Fruit fly (Drosophila melanogaster) whole organism, embryonic: ENCODE results near the gene Ptp10D.

ENCODE experiments used
- ATbp ChIP-seq: fragments of 200-800 bp; sonication (Bioruptor generic); optimal IDR thresholded peaks from 2 replicates; lab custom pipeline; 2017; ENCODE audit warnings: missing biosample characterization, mild to moderate bottlenecking, missing genetic modification characterization, missing genetic modification reagents
- Awh ChIP-seq: fragments of 200-800 bp; sonication (Bioruptor generic); IDR thresholded peaks from 2 replicates; pipeline ENCODE4, ENCODE4 v1.3.6; 2022; ENCODE audit warnings: missing biosample characterization, missing genetic modification characterization
- Bdp1 ChIP-seq: fragments of 200-800 bp; sonication (Bioruptor generic); optimal IDR thresholded peaks from 3 replicates; lab custom pipeline; 2016; ENCODE audit warnings: missing biosample characterization, missing genetic modification characterization
- CG14710 ChIP-seq: fragments of 200-800 bp; sonication (Bioruptor generic); optimal IDR thresholded peaks from 3 replicates; lab custom pipeline; 2019; ENCODE audit warnings: missing biosample characterization, mild to moderate bottlenecking, missing genetic modification characterization, moderate library complexity
- CG15073 ChIP-seq: fragments of 200-800 bp; sonication (Bioruptor generic); optimal IDR thresholded peaks from 2 replicates; lab custom pipeline; 2016; ENCODE audit warnings: missing biosample characterization, missing genetic modification characterization
- CG16779 ChIP-seq: fragments of 200-800 bp; sonication (Bioruptor generic); IDR thresholded peaks from 2 replicates; pipeline ENCODE4 v1.3.6; 2022; ENCODE audit warnings: missing biosample characterization, missing genetic modification characterization
- CG16813 ChIP-seq: fragments of 200-800 bp; sonication (Bioruptor generic); IDR thresholded peaks from 3 replicates; pipeline ENCODE4 v1.3.6; 2022; ENCODE audit warnings: missing biosample characterization, missing genetic modification characterization; ENCODE audit not compliant: partially characterized antibody
- CG17568 ChIP-seq: fragments of 200-800 bp; sonication (Bioruptor generic); optimal IDR thresholded peaks from 2 replicates; lab custom pipeline; 2018; ENCODE audit warnings: missing biosample characterization, mild to moderate bottlenecking, missing genetic modification characterization, moderate library complexity
- CG2202 ChIP-seq: fragments of 200-800 bp; sonication (Bioruptor generic); optimal IDR thresholded peaks from 2 replicates; lab custom pipeline; 2018; ENCODE audit warnings: missing biosample characterization, mild to moderate bottlenecking, missing genetic modification characterization
- CG2889 ChIP-seq: fragments of 200-800 bp; sonication (Bioruptor generic); IDR thresholded peaks from 3 replicates; pipeline ENCODE4 v1.3.6; 2022; ENCODE audit warnings: missing biosample characterization, missing genetic modification characterization
- CG30431 ChIP-seq: fragments of 200-800 bp; sonication (Bioruptor generic); optimal IDR thresholded peaks from 2 replicates; lab custom pipeline; 2017; ENCODE audit warnings: missing biosample characterization, missing genetic modification characterization
- CG32767 ChIP-seq: fragments of 200-800 bp; sonication (Bioruptor generic); IDR thresholded peaks from 2 replicates; pipeline ENCODE4 v1.3.6; 2022; ENCODE audit warnings: missing biosample characterization, missing genetic modification characterization
- CG33213 ChIP-seq: fragments of 200-800 bp; sonication (Bioruptor generic); optimal IDR thresholded peaks from 3 replicates; lab custom pipeline; 2016; ENCODE audit warnings: missing biosample characterization, missing genetic modification characterization
- CG4424 ChIP-seq: fragments of 200-800 bp; sonication (Bioruptor generic); optimal IDR thresholded peaks from 3 replicates; lab custom pipeline; 2016; ENCODE audit warnings: missing biosample characterization, missing genetic modification characterization
- CG4707 ChIP-seq: fragments of 200-800 bp; sonication (Bioruptor generic); optimal IDR thresholded peaks from 2 replicates; lab custom pipeline; 2018; ENCODE audit warnings: missing biosample characterization, mild to moderate bottlenecking, missing genetic modification characterization, moderate library complexity
- CG5953 ChIP-seq: fragments of 200-800 bp; sonication (Bioruptor generic); IDR thresholded peaks from 2 replicates; pipeline ENCODE4 v1.3.6; 2022; ENCODE audit warnings: missing biosample characterization, missing genetic modification characterization
- CG7786 ChIP-seq: fragments of 200-800 bp; sonication (Bioruptor generic); optimal IDR thresholded peaks from 2 replicates; lab custom pipeline; 2016; ENCODE audit warnings: missing biosample characterization, missing genetic modification characterization
- CG8089 ChIP-seq: fragments of 200-800 bp; sonication (Bioruptor generic); optimal IDR thresholded peaks from 3 replicates; lab custom pipeline; 2016; ENCODE audit warnings: missing biosample characterization, missing genetic modification characterization
- CG8290 ChIP-seq, 3 experiments: fragments of 200-800 bp; sonication (Bioruptor generic); optimal IDR thresholded peaks; 2 replicates each; lab custom pipeline; 2016 to 2019; ENCODE audit warnings: missing biosample characterization in 3 of 3, missing genetic modification characterization in 3 of 3, mild to moderate bottlenecking in 2 of 3, moderate library complexity in 1 of 3
- CG8765 ChIP-seq: fragments of 200-800 bp; sonication (Bioruptor generic); IDR thresholded peaks from 2 replicates; pipeline ENCODE4 v1.3.6; 2022; ENCODE audit warnings: missing biosample characterization, missing genetic modification characterization
- CG9609 ChIP-seq: fragments of 200-800 bp; sonication (Bioruptor generic); optimal IDR thresholded peaks from 3 replicates; lab custom pipeline; 2016; ENCODE audit warnings: missing biosample characterization, missing genetic modification characterization
- CG9727 ChIP-seq: fragments of 200-800 bp; sonication (Bioruptor generic); optimal IDR thresholded peaks from 3 replicates; lab custom pipeline; 2017; ENCODE audit warnings: missing biosample characterization, mild to moderate bottlenecking, missing genetic modification characterization
- Dad ChIP-seq: fragments of 200-800 bp; sonication (Bioruptor generic); optimal IDR thresholded peaks from 3 replicates; lab custom pipeline; 2016; ENCODE audit warnings: missing biosample characterization, missing genetic modification characterization
- Dbx ChIP-seq: fragments of 200-800 bp; sonication (Bioruptor generic); IDR thresholded peaks from 3 replicates; pipeline ENCODE4 v1.3.6; 2022; ENCODE audit warnings: missing biosample characterization, missing genetic modification characterization
- Elba2 ChIP-seq: fragments of 200-800 bp; sonication (Bioruptor generic); optimal IDR thresholded peaks from 3 replicates; lab custom pipeline; 2016; ENCODE audit warnings: missing biosample characterization, missing genetic modification characterization
- Fer2 ChIP-seq: fragments of 200-800 bp; sonication (Bioruptor generic); optimal IDR thresholded peaks from 2 replicates; lab custom pipeline; 2018; ENCODE audit warnings: missing biosample characterization, mild to moderate bottlenecking, missing genetic modification characterization, moderate library complexity
- Hey ChIP-seq: fragments of 200-800 bp; sonication (Bioruptor generic); optimal IDR thresholded peaks from 3 replicates; lab custom pipeline; 2018; ENCODE audit warnings: missing biosample characterization, mild to moderate bottlenecking, missing genetic modification characterization
- Hmx ChIP-seq: fragments of 200-800 bp; sonication (Bioruptor generic); optimal IDR thresholded peaks from 2 replicates; lab custom pipeline; 2016; ENCODE audit warnings: missing biosample characterization, missing genetic modification characterization
- Hr51 ChIP-seq, 2 experiments: fragments of 200-800 bp; sonication (Bioruptor generic); optimal IDR thresholded peaks; 2 replicates in 1 of 2; 3 replicates in 1 of 2; lab custom pipeline; 2016 to 2018; ENCODE audit warnings: missing biosample characterization in 2 of 2, missing genetic modification characterization in 2 of 2, mild to moderate bottlenecking in 1 of 2, moderate library complexity in 1 of 2
- NC2α ChIP-seq: fragments of 200-800 bp; sonication (Bioruptor generic); optimal IDR thresholded peaks from 2 replicates; lab custom pipeline; 2016; ENCODE audit warnings: missing biosample characterization, missing genetic modification characterization
- PHDP ChIP-seq: fragments of 200-800 bp; sonication (Bioruptor generic); optimal IDR thresholded peaks from 3 replicates; lab custom pipeline; 2018; ENCODE audit warnings: missing biosample characterization, mild to moderate bottlenecking, missing genetic modification characterization, moderate library complexity
- Spps ChIP-seq: fragments of 200-800 bp; sonication (Bioruptor generic); optimal IDR thresholded peaks from 2 replicates; lab custom pipeline; 2018; ENCODE audit warnings: missing biosample characterization, mild to moderate bottlenecking, missing genetic modification characterization
- Stat92E ChIP-seq, 3 experiments: fragments of >200 bp in 2 of 3; fragments of 200-800 bp in 1 of 3; sonication (Bioruptor generic) in 1 of 3; optimal IDR thresholded peaks; 2 replicates each; lab custom pipeline; 2017 to 2019; ENCODE audit warnings: missing biosample characterization in 3 of 3, missing genetic modification characterization in 3 of 3, mild to moderate bottlenecking in 1 of 3, moderate library complexity in 1 of 3
- YL-1 ChIP-seq: fragments of 200-800 bp; sonication (Bioruptor generic); optimal IDR thresholded peaks from 3 replicates; lab custom pipeline; 2017; ENCODE audit warnings: missing biosample characterization, mild to moderate bottlenecking, missing genetic modification characterization
- ato ChIP-seq: fragments of 200-800 bp; sonication (Bioruptor generic); IDR thresholded peaks from 2 replicates; pipeline ENCODE4 v1.3.6; 2022; ENCODE audit warnings: missing biosample characterization, missing genetic modification characterization; ENCODE audit not compliant: partially characterized antibody
- az2 ChIP-seq: fragments of 200-800 bp; sonication (Bioruptor generic); optimal IDR thresholded peaks from 3 replicates; lab custom pipeline; 2016; ENCODE audit warnings: missing biosample characterization, missing genetic modification characterization
- chif ChIP-seq, 2 experiments: fragments of 200-800 bp; sonication (Bioruptor generic); optimal IDR thresholded peaks; 3 replicates each; lab custom pipeline; 2016; ENCODE audit warnings: missing biosample characterization in 2 of 2, missing genetic modification characterization in 2 of 2
- gcm2 ChIP-seq: fragments of 200-800 bp; sonication (Bioruptor generic); optimal IDR thresholded peaks from 2 replicates; lab custom pipeline; 2016; ENCODE audit warnings: missing biosample characterization, missing genetic modification characterization
- gem ChIP-seq: fragments of 200-800 bp; sonication (Bioruptor generic); optimal IDR thresholded peaks from 2 replicates; lab custom pipeline; 2019; ENCODE audit warnings: missing biosample characterization, mild to moderate bottlenecking, missing genetic modification characterization, moderate library complexity
- knrl ChIP-seq: fragments of 200-800 bp; sonication (Bioruptor generic); IDR thresholded peaks from 3 replicates; pipeline ENCODE4 v1.3.6; 2022; ENCODE audit warnings: missing biosample characterization, missing genetic modification characterization; ENCODE audit not compliant: partially characterized antibody
- maf-S ChIP-seq: fragments of 200-800 bp; sonication (Bioruptor generic); optimal IDR thresholded peaks from 2 replicates; lab custom pipeline; 2016; ENCODE audit warnings: missing biosample characterization, missing genetic modification characterization
- nau ChIP-seq: fragments of 200-800 bp; sonication (Bioruptor generic); optimal IDR thresholded peaks from 3 replicates; lab custom pipeline; 2017; ENCODE audit warnings: missing biosample characterization, mild to moderate bottlenecking, missing genetic modification characterization, missing genetic modification reagents
- pfk ChIP-seq: fragments of 200-800 bp; sonication (Bioruptor generic); optimal IDR thresholded peaks from 2 replicates; lab custom pipeline; 2018; ENCODE audit warnings: missing biosample characterization, mild to moderate bottlenecking, missing genetic modification characterization, moderate library complexity
- ranshi ChIP-seq: fragments of 200-800 bp; sonication (Bioruptor generic); IDR thresholded peaks from 2 replicates; pipeline ENCODE4 v1.3.6; 2022; ENCODE audit warnings: missing biosample characterization, missing genetic modification characterization
- rib ChIP-seq: fragments of 200-800 bp; sonication (Bioruptor generic); IDR thresholded peaks from 2 replicates; pipeline ENCODE4 v1.3.6; 2022; ENCODE audit warnings: missing biosample characterization, missing genetic modification characterization
- scrt ChIP-seq: fragments of 200-800 bp; sonication (Bioruptor generic); optimal IDR thresholded peaks from 2 replicates; lab custom pipeline; 2018; ENCODE audit warnings: missing biosample characterization, mild to moderate bottlenecking, missing genetic modification characterization, moderate library complexity
- sima ChIP-seq: fragments of 200-800 bp; sonication (Bioruptor generic); optimal IDR thresholded peaks from 2 replicates; lab custom pipeline; 2016; ENCODE audit warnings: missing biosample characterization, missing genetic modification characterization
- trh ChIP-seq: fragments of 200-800 bp; sonication (Bioruptor generic); optimal IDR thresholded peaks from 2 replicates; lab custom pipeline; 2016; ENCODE audit warnings: missing biosample characterization, missing genetic modification characterization
- wor ChIP-seq: fragments of 200-800 bp; sonication (Bioruptor generic); IDR thresholded peaks from 2 replicates; pipeline ENCODE4 v1.3.6; 2022; ENCODE audit warnings: missing biosample characterization, missing genetic modification characterization
- z ChIP-seq: fragments of 200-800 bp; sonication (Bioruptor generic); IDR thresholded peaks from 3 replicates; pipeline ENCODE4 v1.3.6; 2022; ENCODE audit warnings: missing biosample characterization, missing genetic modification characterization

Gene Ptp10D

DNA sequence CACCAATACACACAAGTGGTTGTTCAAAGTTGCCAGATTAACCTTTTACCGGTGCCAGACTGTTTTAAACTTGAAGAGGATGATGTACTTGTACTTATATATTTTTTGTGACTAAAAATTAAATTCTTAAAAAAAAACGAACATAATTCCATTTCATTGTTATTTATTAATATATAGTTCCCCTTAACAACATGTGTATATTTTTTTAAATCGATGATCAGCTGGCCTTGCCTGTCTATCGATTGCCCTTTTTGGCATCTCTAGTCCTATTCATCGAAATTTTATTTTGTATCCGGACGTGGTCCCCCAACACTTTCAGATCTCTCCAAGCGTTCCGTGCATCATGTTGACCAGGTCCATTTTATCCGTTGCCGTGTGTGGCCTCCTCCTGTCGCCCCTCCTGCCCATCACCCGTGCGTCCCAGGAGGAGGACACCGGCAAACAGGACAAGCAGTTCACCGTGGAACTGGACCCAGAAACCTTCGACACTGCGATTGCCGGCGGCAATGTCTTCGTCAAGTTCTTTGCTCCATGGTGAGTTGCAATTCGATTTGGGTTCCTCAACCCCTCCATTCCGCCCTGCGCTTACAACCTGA is 95.0 kb downstream of the Ptp10D start, which contains the start of gene prtp:
Gene prtp, plus strand, starts transcription at position 26 of the 596 bp plus-strand sequence.
- TF ChIP-seq rib (GFP tag; lab: Robert Waterston, UW) (no peak; the same call in 1 of the 2 replicates), wor (GFP tag; lab: Robert Waterston, UW) (no peak), Stat92E (GFP tag; optimal IDR thresholded peaks at IDR 0.05; lab: Kevin White, UChicago) (no peak), CG17568 (GFP tag; lab: Kevin White, UChicago) (no peak), CG7786 (GFP tag; lab: Kevin White, UChicago) (no peak), az2 (GFP tag; lab: Kevin White, UChicago) (no peak), Bdp1 (GFP tag; lab: Kevin White, UChicago) (no peak), CG2889 (GFP tag; lab: Robert Waterston, UW) (no peak), CG9609 (GFP tag; lab: Kevin White, UChicago) (no peak), knrl (GFP tag; lab: Robert Waterston, UW) (peak; percentile 58; the same call in 2 of the 3 replicates), CG8290 (GFP tag; optimal IDR thresholded peaks at IDR 0.05; lab: Kevin White, UChicago) (peak; percentile 18), CG8290 (tag; optimal IDR thresholded peaks at IDR 0.05; lab: Kevin White, UChicago) (no peak), NC2α (no peak), CG2202 (no peak), sima (no peak), chif (GFP tag; optimal IDR thresholded peaks at IDR 0.05; lab: Kevin White, UChicago) (no peak), Fer2 (tag; lab: Kevin White, UChicago) (no peak), PHDP (tag; lab: Kevin White, UChicago) (no peak), gcm2 (no peak), CG16813 (peak; percentile 40), trh (GFP tag; lab: Kevin White, UChicago) (no peak), CG30431 (GFP tag; lab: Kevin White, UChicago) (no peak), gem (tag; lab: Kevin White, UChicago) (peak; percentile 38), z (GFP tag; lab: Robert Waterston, UW) (no peak), CG4424 (GFP tag; lab: Kevin White, UChicago) (no peak), CG16779 (GFP tag; lab: Robert Waterston, UW) (no peak), Elba2 (no peak), Spps (no peak), Hey (tag; lab: Kevin White, UChicago) (no peak), maf-S (GFP tag; lab: Kevin White, UChicago) (no peak), CG32767 (GFP tag; lab: Robert Waterston, UW) (peak; percentile 25; the same call in 1 of the 2 replicates), CG8089 (no peak), YL-1 (no peak), ATbp (GFP tag; lab: Kevin White, UChicago) (no peak), Dad (GFP tag; lab: Kevin White, UChicago) (no peak), CG33213 (GFP tag; lab: Kevin White, UChicago) (no peak), ato (GFP tag; lab: Robert Waterston, UW) (no peak; the same call in 1 of the 2 replicates), Hr51 (GFP tag; optimal IDR thresholded peaks at IDR 0.05; lab: Kevin White, UChicago) (no peak), nau (GFP tag; lab: Kevin White, UChicago) (no peak), CG15073 (no peak), CG8765 (GFP tag; lab: Robert Waterston, UW) (no peak), CG4707 (GFP tag; lab: Kevin White, UChicago) (no peak), CG5953 (GFP tag; lab: Robert Waterston, UW) (no peak), CG14710 (peak; percentile 71), CG9727 (GFP tag; lab: Kevin White, UChicago) (no peak), Dbx (GFP tag; lab: Robert Waterston, UW) (no peak), ranshi (GFP tag; lab: Robert Waterston, UW) (no peak), pfk (no peak), Awh (GFP tag; lab: Robert Waterston, UW) (no peak), Hmx (GFP tag; lab: Kevin White, UChicago) (no peak), scrt (no peak)
